Worm (Caenorhabditis elegans) whole organism, young adult: Measurements from ENCODE around the gene F38A5.8.

Experiments
- B0035.1 ChIP-seq: sonication (generic microtip); optimal IDR thresholded peaks from 2 replicates; lab custom pipeline; 2016; ENCODE audit warnings: missing genetic modification characterization, mild to moderate bottlenecking, missing compliant biosample characterization, missing genotype, missing genetic modification reagents
- B0261.1 ChIP-seq: sonication (generic microtip); optimal IDR thresholded peaks from 2 replicates; lab custom pipeline; 2016; ENCODE audit warnings: mild to moderate bottlenecking, missing genetic modification characterization, moderate library complexity, missing compliant biosample characterization
- B0336.3 ChIP-seq: fragments of 200-800 bp; sonication (Bioruptor generic); IDR thresholded peaks from 2 replicates; pipeline ENCODE4 v1.3.6; 2022; ENCODE audit warnings: missing genetic modification characterization, missing compliant biosample characterization
- C17E4.6 ChIP-seq: fragments of 200-800 bp; sonication (Bioruptor generic); IDR thresholded peaks from 2 replicates; pipeline ENCODE4 v1.3.6; 2022; ENCODE audit warnings: missing genetic modification reagents, missing genetic modification characterization, missing compliant biosample characterization
- D2030.7 ChIP-seq: fragments of 200-800 bp; sonication (Bioruptor generic); IDR thresholded peaks from 2 replicates; pipeline ENCODE4 v1.3.6; 2022; ENCODE audit warnings: missing genetic modification reagents, missing genetic modification characterization, missing compliant biosample characterization
- F10E7.11 ChIP-seq: sonication (generic microtip); optimal IDR thresholded peaks from 2 replicates; lab custom pipeline; 2017; ENCODE audit warnings: mild to moderate bottlenecking, missing genetic modification characterization, moderate library complexity, missing compliant biosample characterization
- F23B12.7 ChIP-seq: sonication (generic microtip); optimal IDR thresholded peaks from 2 replicates; lab custom pipeline; 2017; ENCODE audit warnings: missing genetic modification characterization, mild to moderate bottlenecking, missing compliant biosample characterization, antibody characterized with exemption, moderate library complexity; ENCODE audit not compliant: insufficient read depth
- F37B4.10 ChIP-seq: fragments of 200-800 bp; sonication (Bioruptor generic); IDR thresholded peaks from 2 replicates; pipeline ENCODE4 v1.3.6; 2022; ENCODE audit warnings: missing genetic modification characterization, missing compliant biosample characterization
- ama-1 ChIP-seq, 3 experiments: fragments of 150-350 bp in 1 of 3; sonication (generic microtip) in 2 of 3; optimal IDR thresholded peaks; 2 replicates each; lab custom pipeline; 2014 to 2018; ENCODE audit warnings: missing biosample characterization in 2 of 3, missing genetic modification characterization in 2 of 3, missing genetic modification reagents in 2 of 3
- aptf-3 ChIP-seq: fragments of 200-800 bp; sonication (Bioruptor generic); IDR thresholded peaks from 2 replicates; pipeline ENCODE4 v1.3.6; 2022; ENCODE audit warnings: missing genetic modification characterization, missing compliant biosample characterization
- atf-7 ChIP-seq: sonication (generic microtip); optimal IDR thresholded peaks from 2 replicates; lab custom pipeline; 2017; ENCODE audit warnings: mild to moderate bottlenecking, missing genetic modification characterization, missing compliant biosample characterization
- ceh-58 ChIP-seq: fragments of 200-800 bp; sonication (Bioruptor generic); IDR thresholded peaks from 2 replicates; pipeline ENCODE4 v1.3.6; 2022; ENCODE audit warnings: missing genetic modification characterization, missing compliant biosample characterization
- ceh-79 ChIP-seq: sonication (generic microtip); optimal IDR thresholded peaks from 2 replicates; lab custom pipeline; 2017; ENCODE audit warnings: mild to moderate bottlenecking, missing genetic modification characterization, missing compliant biosample characterization
- ceh-91 ChIP-seq: fragments of 200-800 bp; sonication (Bioruptor generic); IDR thresholded peaks from 2 replicates; pipeline ENCODE4 v1.3.6; 2022; ENCODE audit warnings: missing genetic modification reagents, missing genetic modification characterization, missing compliant biosample characterization
- dpff-1 ChIP-seq: sonication (generic microtip); optimal IDR thresholded peaks from 2 replicates; lab custom pipeline; 2017; ENCODE audit warnings: mild to moderate bottlenecking, missing genetic modification characterization, missing compliant biosample characterization
- dpl-1 ChIP-seq: fragments of 150-350 bp; optimal IDR thresholded peaks from 2 replicates; lab custom pipeline; 2014; ENCODE audit warnings: missing biosample characterization, missing genetic modification reagents, missing genetic modification characterization
- egrh-3 ChIP-seq: fragments of 200-800 bp; sonication (Bioruptor generic); IDR thresholded peaks from 2 replicates; pipeline ENCODE4 v1.3.6; 2022; ENCODE audit warnings: missing genetic modification reagents, missing genetic modification characterization, missing compliant biosample characterization
- ekl-4 ChIP-seq: fragments of 200-800 bp; sonication (Bioruptor generic); IDR thresholded peaks from 2 replicates; pipeline ENCODE4 v1.3.6; 2022; ENCODE audit warnings: missing genetic modification reagents, missing genetic modification characterization, missing compliant biosample characterization
- fkh-3 ChIP-seq: sonication (generic microtip); optimal IDR thresholded peaks from 2 replicates; lab custom pipeline; 2016; ENCODE audit warnings: mild to moderate bottlenecking, missing genetic modification characterization, missing compliant biosample characterization
- him-1 ChIP-seq: sonication (generic microtip); optimal IDR thresholded peaks from 2 replicates; lab custom pipeline; 2016; ENCODE audit warnings: missing genotype, missing genetic modification reagents, missing genetic modification characterization, missing compliant biosample characterization
- hmg-1.2 ChIP-seq: fragments of 200-800 bp; sonication (Bioruptor generic); IDR thresholded peaks from 2 replicates; pipeline ENCODE4 v1.3.6; 2022; ENCODE audit warnings: missing genetic modification reagents, missing genetic modification characterization, missing compliant biosample characterization
- hmg-20 ChIP-seq: fragments of 200-800 bp; sonication (Bioruptor generic); IDR thresholded peaks from 2 replicates; pipeline ENCODE4 v1.3.6; 2022; ENCODE audit warnings: missing genetic modification reagents, missing genetic modification characterization, missing compliant biosample characterization
- hrde-1 ChIP-seq: sonication (generic microtip); optimal IDR thresholded peaks from 2 replicates; lab custom pipeline; 2016; ENCODE audit warnings: missing genetic modification characterization, mild to moderate bottlenecking, missing compliant biosample characterization, moderate library complexity, missing genotype, missing genetic modification reagents, borderline replicate concordance
- lin-26 ChIP-seq: fragments of 200-800 bp; sonication (Bioruptor generic); IDR thresholded peaks from 2 replicates; pipeline ENCODE4 v1.3.6; 2022; ENCODE audit warnings: missing genetic modification reagents, missing genetic modification characterization, missing compliant biosample characterization
- lin-35 ChIP-seq, 3 experiments: fragments of 150-350 bp in 2 of 3; sonication (generic microtip) in 1 of 3; optimal IDR thresholded peaks; 2 replicates each; lab custom pipeline; 2014 to 2018; ENCODE audit warnings: missing biosample characterization in 3 of 3, missing genetic modification characterization in 3 of 3, missing genetic modification reagents in 3 of 3
- madf-3 ChIP-seq: fragments of 200-800 bp; sonication (Bioruptor generic); IDR thresholded peaks from 2 replicates; pipeline ENCODE4 v1.3.6; 2022; ENCODE audit warnings: missing genetic modification reagents, missing genetic modification characterization, missing compliant biosample characterization
- madf-6 ChIP-seq: fragments of 200-800 bp; sonication (Bioruptor generic); IDR thresholded peaks from 2 replicates; pipeline ENCODE4 v1.3.6; 2022; ENCODE audit warnings: missing genetic modification reagents, missing genetic modification characterization, missing compliant biosample characterization
- madf-8 ChIP-seq: fragments of 200-800 bp; sonication (Bioruptor generic); conservative IDR thresholded peaks from 2 replicates; pipeline ENCODE4 v1.3.6; 2022; ENCODE audit warnings: missing genetic modification reagents, missing genetic modification characterization, missing compliant biosample characterization
- mcd-1 ChIP-seq: fragments of 200-800 bp; sonication (Bioruptor generic); IDR thresholded peaks from 2 replicates; pipeline ENCODE4 v1.3.6; 2022; ENCODE audit warnings: missing genetic modification reagents, missing genetic modification characterization, missing compliant biosample characterization
- mel-28 ChIP-seq: sonication (generic microtip); optimal IDR thresholded peaks from 2 replicates; lab custom pipeline; 2016; ENCODE audit warnings: borderline replicate concordance, mild to moderate bottlenecking, missing genetic modification characterization, missing compliant biosample characterization
- nfya-2 ChIP-seq: fragments of 200-800 bp; sonication (Bioruptor generic); IDR thresholded peaks from 2 replicates; pipeline ENCODE4 v1.3.6; 2022; ENCODE audit warnings: missing genetic modification reagents, missing genetic modification characterization, missing compliant biosample characterization
- nhr-27 ChIP-seq: fragments of 200-800 bp; sonication (Bioruptor generic); optimal IDR thresholded peaks from 2 replicates; lab custom pipeline; 2018; ENCODE audit warnings: mild to moderate bottlenecking, missing genetic modification characterization, moderate library complexity, missing compliant biosample characterization
- nhr-90 ChIP-seq: sonication (generic microtip); optimal IDR thresholded peaks from 2 replicates; lab custom pipeline; 2016; ENCODE audit warnings: missing genotype, mild to moderate bottlenecking, missing genetic modification characterization, missing compliant biosample characterization
- rpc-1 ChIP-seq, 2 experiments: fragments of 150-350 bp in 1 of 2; sonication (generic microtip) in 1 of 2; optimal IDR thresholded peaks; 2 replicates each; lab custom pipeline; 2014 to 2018; ENCODE audit warnings: missing biosample characterization in 1 of 2, missing genetic modification characterization in 1 of 2, missing genetic modification reagents in 1 of 2, missing genotype in 1 of 2
- snpc-1.1 ChIP-seq: sonication (generic microtip); optimal IDR thresholded peaks from 2 replicates; lab custom pipeline; 2017; ENCODE audit warnings: missing genetic modification characterization, mild to moderate bottlenecking, missing compliant biosample characterization, antibody characterized with exemption, moderate library complexity, missing genotype, missing genetic modification reagents; ENCODE audit not compliant: insufficient read depth
- snpc-4 ChIP-seq, 5 experiments: fragments of 150-350 bp in 1 of 5; sonication (generic microtip) in 4 of 5; optimal IDR thresholded peaks; 2 replicates each; lab custom pipeline; 2014 to 2018; ENCODE audit warnings: missing genetic modification characterization in 5 of 5, missing biosample characterization in 3 of 5, antibody characterized with exemption in 2 of 5, mild to moderate bottlenecking in 2 of 5, missing compliant biosample characterization in 2 of 5, missing genotype in 2 of 5, moderate library complexity in 2 of 5, missing genetic modification reagents in 1 of 5
- ztf-28 ChIP-seq: fragments of 200-800 bp; sonication (Bioruptor generic); IDR thresholded peaks from 2 replicates; pipeline ENCODE4 v1.3.6; 2022; ENCODE audit warnings: missing genetic modification reagents, missing genetic modification characterization, missing compliant biosample characterization

Gene F38A5.8

ce11 chrIV:6585397-6585921 is 14.1 kb upstream of the F38A5.8 start, which contains the start of the genes F38A5.2 and dnj-11 (continued):
- no peak for TF ChIP-seq B0261.1
- no peak for TF ChIP-seq snpc-1.1 (tag; lab: Kevin White, UChicago)

- TF ChIP-seq dpl-1 (GFP tag; lab: Kevin White, UChicago) (no peak), rpc-1 (optimal IDR thresholded peaks at IDR 0.05; lab: Kevin White, UChicago) (no peak), rpc-1 (tag; optimal IDR thresholded peaks at IDR 0.05; lab: Kevin White, UChicago) (no peak), F23B12.7 (tag; lab: Kevin White, UChicago) (no peak), ama-1 (optimal IDR thresholded peaks at IDR 0.05; lab: Kevin White, UChicago) (no peak), ama-1 (GFP tag; optimal IDR thresholded peaks at IDR 0.05; lab: Kevin White, UChicago) (no peak), madf-6 (GFP tag; lab: Robert Waterston, UW) (0 out of 2 replicates have a peak, but pooled peaks have one; percentile 32), egrh-3 (no peak), madf-3 (0 out of 2 replicates have a peak, but pooled peaks have one; percentile 45), aptf-3 (GFP tag; lab: Robert Waterston, UW) (no peak), nhr-27 (no peak), ceh-91 (no peak), mcd-1 (GFP tag; lab: Robert Waterston, UW) (no peak), B0336.3 (GFP tag; lab: Robert Waterston, UW) (peak; percentile 51; the same call in 1 of the 2 replicates), ztf-28 (no peak), ceh-58 (GFP tag; lab: Robert Waterston, UW) (no peak), fkh-3 (tag; lab: Kevin White, UChicago) (no peak), snpc-4 (GFP tag; optimal IDR thresholded peaks at IDR 0.05; lab: Kevin White, UChicago) (no peak), snpc-4 (tag; optimal IDR thresholded peaks at IDR 0.05; lab: Kevin White, UChicago) (peak in 1 of 4 experiments; percentile 61), C17E4.6 (GFP tag; lab: Robert Waterston, UW) (no peak), him-1 (tag; lab: Kevin White, UChicago) (no peak), F37B4.10 (no peak), lin-35 (GFP tag; optimal IDR thresholded peaks at IDR 0.05; lab: Kevin White, UChicago) (peak in 1 of 3 experiments; percentile 21), lin-26 (GFP tag; lab: Robert Waterston, UW) (0 out of 2 replicates have a peak, but pooled peaks have one; percentile 51), F10E7.11 (tag; lab: Kevin White, UChicago) (no peak), hmg-20 (GFP tag; lab: Robert Waterston, UW) (no peak), hmg-1.2 (GFP tag; lab: Robert Waterston, UW) (0 out of 2 replicates have a peak, but pooled peaks have one; percentile 7), nfya-2 (GFP tag; lab: Robert Waterston, UW) (no peak), hrde-1 (tag; lab: Kevin White, UChicago) (peak; percentile 65), madf-8 (GFP tag; lab: Robert Waterston, UW) (no peak; the same call in 1 of the 2 replicates), ceh-79 (tag; lab: Kevin White, UChicago) (no peak), ekl-4 (GFP tag; lab: Robert Waterston, UW) (no peak), D2030.7 (GFP tag; lab: Robert Waterston, UW) (no peak), dpff-1 (tag; lab: Kevin White, UChicago) (peak; percentile 14), mel-28 (tag; lab: Kevin White, UChicago) (no peak), B0035.1 (tag; lab: Kevin White, UChicago) (no peak), atf-7 (no peak), nhr-90 (no peak)
Measured at ce11 chrIV:6588080-6588613, 11.4 kb upstream of the F38A5.8 start.
